Worm (Caenorhabditis elegans) whole organism, L1 larva: ENCODE measurements around the gene ceh-40.
"Not testable (repeated sequence)": the region's sequence is repeated elsewhere in the genome, so short reads cannot be mapped to it uniquely, and the experiment has no call there.

Experiments
- ama-1 ChIP-seq: fragments of 150-350 bp; optimal IDR thresholded peaks from 2 replicates; lab custom pipeline; 2014
- dpl-1 ChIP-seq, 3 experiments: fragments of 150-350 bp in 2 of 3; sonication (generic microtip) in 1 of 3; optimal IDR thresholded peaks; 2 replicates each; lab custom pipeline; 2014 to 2017; ENCODE audit warnings: missing biosample characterization in 3 of 3, missing genetic modification characterization in 3 of 3, missing genetic modification reagents in 3 of 3
- lsy-2 ChIP-seq, 2 experiments: fragments of 150-350 bp; optimal IDR thresholded peaks; 2 replicates each; lab custom pipeline; 2014; ENCODE audit warnings: missing biosample characterization in 2 of 2, missing genetic modification characterization in 2 of 2
- nhr-11 ChIP-seq: fragments of 150-350 bp; optimal IDR thresholded peaks from 2 replicates; lab custom pipeline; 2014; ENCODE audit warnings: missing biosample characterization, missing genetic modification characterization
- nhr-12 ChIP-seq: sonication (generic microtip); optimal IDR thresholded peaks from 2 replicates; lab custom pipeline; 2017; ENCODE audit warnings: missing biosample characterization, missing genetic modification characterization
- nhr-237 ChIP-seq: fragments of 150-350 bp; optimal IDR thresholded peaks from 2 replicates; lab custom pipeline; 2014; ENCODE audit warnings: missing biosample characterization, missing genetic modification characterization
- snpc-4 ChIP-seq: fragments of 150-350 bp; optimal IDR thresholded peaks from 2 replicates; lab custom pipeline; 2014; ENCODE audit warnings: missing biosample characterization, missing genetic modification characterization
- tlp-1 ChIP-seq: fragments of 150-350 bp; optimal IDR thresholded peaks from 2 replicates; lab custom pipeline; 2014; ENCODE audit warnings: missing biosample characterization, missing genetic modification characterization
- unc-130 ChIP-seq: fragments of 150-350 bp; optimal IDR thresholded peaks from 2 replicates; lab custom pipeline; 2017; ENCODE audit warnings: missing biosample characterization, missing genetic modification characterization, inconsistent platforms
- vab-15 ChIP-seq: sonication (generic microtip); optimal IDR thresholded peaks from 2 replicates; lab custom pipeline; 2017; ENCODE audit warnings: missing genotype, mild to moderate bottlenecking, missing genetic modification characterization, missing compliant biosample characterization
- zag-1 ChIP-seq: fragments of 150-350 bp; optimal IDR thresholded peaks from 2 replicates; lab custom pipeline; 2014; ENCODE audit warnings: missing biosample characterization, missing genetic modification characterization

ce11 chrX:12302755-12303154 is 17.8 kb downstream of the ceh-40 start, which contains the start of gene dot-1.3:
- not testable (repeated sequence) for TF ChIP-seq tlp-1 (tag; lab: Kevin White, UChicago); vab-15 (tag; lab: Kevin White, UChicago); nhr-12; nhr-237; lsy-2 (tag; optimal IDR thresholded peaks at IDR 0.05; lab: Kevin White, UChicago); nhr-11 (tag; lab: Kevin White, UChicago); snpc-4 (tag; lab: Kevin White, UChicago); ama-1 (lab: Kevin White, UChicago); zag-1 (tag; lab: Kevin White, UChicago); unc-130; dpl-1 (GFP tag; optimal IDR thresholded peaks at IDR 0.05; lab: Kevin White, UChicago)
